Fruit fly (Drosophila melanogaster): ENCODE data around the gene Lk6.

- TF ChIP-seq psq (optimal IDR thresholded peaks at IDR 0.05) (no peak), Dll (optimal IDR thresholded peaks at IDR 0.05) (no peak), EcR (GFP tag; optimal IDR thresholded peaks at IDR 0.05) (no peak), CG8478 (optimal IDR thresholded peaks at IDR 0.05) (no peak), usp (GFP tag; optimal IDR thresholded peaks at IDR 0.05) (no peak), pan (optimal IDR thresholded peaks at IDR 0.05) (no peak)
Observed at dm6 chr3R:11812479-11812878, 48.2 kb upstream of the Lk6 start.
